Fruit fly (Drosophila melanogaster): Measurements from ENCODE around the gene CG32277.
A peak's percentile ranks its signal among the peaks of the same experiment; 100 is the strongest.

Gene CG32277

DNA sequence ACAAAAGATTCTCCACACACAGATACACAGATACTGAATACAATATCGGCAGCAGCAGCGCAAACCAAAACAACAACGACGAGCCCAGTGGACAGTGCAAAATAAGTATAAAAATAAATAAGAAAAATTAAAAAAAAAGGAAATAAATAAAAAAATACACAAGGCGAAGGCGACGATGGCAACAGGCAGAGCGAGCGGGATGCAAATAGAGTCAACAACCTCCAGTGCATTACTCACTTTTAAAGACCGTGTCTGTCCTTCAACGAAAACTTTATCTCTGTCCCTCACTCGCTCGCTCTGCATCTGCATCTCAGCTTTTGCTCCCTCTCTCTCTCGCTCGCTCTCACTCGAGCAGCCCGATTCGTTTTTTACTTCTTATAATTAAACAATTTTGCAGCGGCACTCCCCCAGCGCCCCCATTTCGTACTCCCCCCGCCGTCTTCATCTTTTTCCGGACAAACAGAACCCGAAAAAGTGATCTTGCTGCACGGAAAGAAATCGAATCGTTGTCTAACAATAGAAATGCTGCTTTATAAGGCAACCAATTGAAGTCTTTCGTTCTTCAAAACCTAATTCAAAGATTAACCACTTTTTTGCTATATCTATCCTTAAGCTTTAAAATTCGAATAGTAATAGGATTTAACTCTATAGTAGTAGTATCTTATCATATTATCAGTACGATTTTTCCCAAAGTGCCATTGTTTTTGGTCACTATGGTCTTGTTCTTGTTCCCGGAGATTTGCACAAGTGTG is 41.3 kb upstream of the CG32277 start:
- TF ChIP-seq Sox15 (GFP tag; optimal IDR thresholded peaks at IDR 0.05) (peak; percentile 57), topi (GFP tag; optimal IDR thresholded peaks at IDR 0.05) (peak; percentile 89), CG10669 (GFP tag; optimal IDR thresholded peaks at IDR 0.05) (peak; percentile 99), CG6854 (GFP tag; optimal IDR thresholded peaks at IDR 0.05) (peak; percentile 100), Sox102F (GFP tag; optimal IDR thresholded peaks at IDR 0.05) (peak; percentile 82), CG8319 (GFP tag; optimal IDR thresholded peaks at IDR 0.05) (peak; percentile 87), CG32006 (GFP tag; optimal IDR thresholded peaks at IDR 0.05) (peak; percentile 72), fd59A (GFP tag; optimal IDR thresholded peaks at IDR 0.05) (peak; percentile 83), CG3032 (tag; optimal IDR thresholded peaks at IDR 0.05) (peak; percentile 99), ss (GFP tag; optimal IDR thresholded peaks at IDR 0.05) (peak; percentile 100), pdm3 (GFP tag; optimal IDR thresholded peaks at IDR 0.05) (peak; percentile 78), Lpt (GFP tag; optimal IDR thresholded peaks at IDR 0.05) (peak; percentile 93), salr (GFP tag; optimal IDR thresholded peaks at IDR 0.05) (peak; percentile 85 to 89), CG8119 (GFP tag; IDR thresholded peaks at IDR 0.05) (peak; percentile 95), CG11294 (GFP tag; IDR thresholded peaks at IDR 0.05) (peak; percentile 66), CG4318 (GFP tag; optimal IDR thresholded peaks at IDR 0.05) (peak; percentile 6), CG7368 (GFP tag; optimal IDR thresholded peaks at IDR 0.05) (peak; percentile 91), fkh (GFP tag; optimal IDR thresholded peaks at IDR 0.05) (no peak), Blimp-1 (GFP tag; optimal IDR thresholded peaks at IDR 0.05) (peak; percentile 94), Smox (GFP tag; optimal IDR thresholded peaks at IDR 0.05) (peak; percentile 68), CG6808 (GFP tag; optimal IDR thresholded peaks at IDR 0.05) (peak; percentile 99), cyc (GFP tag; optimal IDR thresholded peaks at IDR 0.05) (peak; percentile 89), Eip75B (GFP tag; optimal IDR thresholded peaks at IDR 0.05) (peak; percentile 93), dsx (GFP tag; optimal IDR thresholded peaks at IDR 0.05; ENCODE audit: poor library complexity, severe bottlenecking) (peak; percentile 99), CG1621 (tag; optimal IDR thresholded peaks at IDR 0.05) (peak; percentile 97), CG8632 (GFP tag; optimal IDR thresholded peaks at IDR 0.05) (peak; percentile 94), Eip78C (GFP tag) (peak; percentile 86), Hr4 (GFP tag; optimal IDR thresholded peaks at IDR 0.05) (peak; percentile 42), svp (GFP tag) (peak; percentile 94), dac (GFP tag; optimal IDR thresholded peaks at IDR 0.05) (peak; percentile 67), CG16779 (tag; optimal IDR thresholded peaks at IDR 0.05) (peak; percentile 99), Ets96B (tag; optimal IDR thresholded peaks at IDR 0.05) (peak; percentile 99), net (GFP tag; optimal IDR thresholded peaks at IDR 0.05) (peak; percentile 96), CG9139 (GFP tag; optimal IDR thresholded peaks at IDR 0.05) (peak; percentile 100), Met (GFP tag; optimal IDR thresholded peaks at IDR 0.05) (peak; percentile 90), Ets21C (GFP tag; optimal IDR thresholded peaks at IDR 0.05) (peak; percentile 86), eg (GFP tag; IDR thresholded peaks at IDR 0.05) (peak; percentile 97), vri (GFP tag; optimal IDR thresholded peaks at IDR 0.05) (peak; percentile 94), CG6276 (GFP tag; optimal IDR thresholded peaks at IDR 0.05) (peak; percentile 94), OdsH (GFP tag; optimal IDR thresholded peaks at IDR 0.05) (peak; percentile 85), CG15336 (GFP tag; IDR thresholded peaks at IDR 0.05) (peak; percentile 92), Hr39 (GFP tag; optimal IDR thresholded peaks at IDR 0.05) (peak; percentile 91), acj6 (GFP tag; optimal IDR thresholded peaks at IDR 0.05) (peak; percentile 68), CG10631 (GFP tag; optimal IDR thresholded peaks at IDR 0.05) (peak; percentile 82), Eip93F (GFP tag; optimal IDR thresholded peaks at IDR 0.05) (peak; percentile 98), esn (GFP tag; optimal IDR thresholded peaks at IDR 0.05) (peak; percentile 90), Sox14 (GFP tag; optimal IDR thresholded peaks at IDR 0.05) (peak; percentile 63), CG34406 (GFP tag; optimal IDR thresholded peaks at IDR 0.05) (peak; percentile 92), Gug (GFP tag; IDR thresholded peaks at IDR 0.05) (peak; percentile 86), CG31627 (GFP tag; optimal IDR thresholded peaks at IDR 0.05) (peak; percentile 91)
